Worm (Caenorhabditis elegans) whole organism, mixed stage, embryonic: ENCODE measurements around the gene byn-1.
A peak's percentile ranks its signal among the peaks of the same experiment; 100 is the strongest.

Experiments used
- M03D4.4 ChIP-seq: sonication (generic microtip); optimal IDR thresholded peaks from 2 replicates; lab custom pipeline; 2017; ENCODE audit warnings: mild to moderate bottlenecking, missing genetic modification characterization, missing compliant biosample characterization
- bed-3 ChIP-seq: fragments of 200-800 bp; sonication (Bioruptor generic); optimal IDR thresholded peaks from 3 replicates; lab custom pipeline; 2018; ENCODE audit warnings: mild to moderate bottlenecking, missing genetic modification characterization, moderate library complexity, missing compliant biosample characterization
- blmp-1 ChIP-seq: fragments of 150-350 bp; optimal IDR thresholded peaks from 2 replicates; lab custom pipeline; 2014; ENCODE audit warnings: missing biosample characterization, missing genetic modification characterization
- ceh-39 ChIP-seq: fragments of 150-350 bp; optimal IDR thresholded peaks from 2 replicates; lab custom pipeline; 2014; ENCODE audit warnings: missing biosample characterization, missing genetic modification characterization
- ceh-43 ChIP-seq: fragments of 200-800 bp; sonication (Bioruptor generic); optimal IDR thresholded peaks from 2 replicates; lab custom pipeline; 2018; ENCODE audit warnings: mild to moderate bottlenecking, missing genetic modification characterization, moderate library complexity, missing compliant biosample characterization
- ceh-83 ChIP-seq: fragments of 200-800 bp; sonication (Bioruptor generic); optimal IDR thresholded peaks from 2 replicates; lab custom pipeline; 2018; ENCODE audit warnings: mild to moderate bottlenecking, missing genetic modification characterization, missing compliant biosample characterization
- ces-1 ChIP-seq: fragments of 150-350 bp; optimal IDR thresholded peaks from 2 replicates; lab custom pipeline; 2014; ENCODE audit warnings: missing biosample characterization, missing genetic modification reagents, missing genetic modification characterization
- cnd-1 ChIP-seq: fragments of 200-800 bp; sonication (Bioruptor generic); optimal IDR thresholded peaks from 2 replicates; lab custom pipeline; 2018; ENCODE audit warnings: mild to moderate bottlenecking, missing genetic modification characterization, missing compliant biosample characterization
- drap-1 ChIP-seq: fragments of 200-800 bp; sonication (Bioruptor generic); optimal IDR thresholded peaks from 3 replicates; lab custom pipeline; 2018; ENCODE audit warnings: mild to moderate bottlenecking, missing genetic modification characterization, missing compliant biosample characterization
- elt-3 ChIP-seq: fragments of 150-350 bp; optimal IDR thresholded peaks from 2 replicates; lab custom pipeline; 2014; ENCODE audit warnings: missing biosample characterization, missing genetic modification characterization
- ham-2 ChIP-seq: fragments of 200-800 bp; sonication (Bioruptor generic); optimal IDR thresholded peaks from 2 replicates; lab custom pipeline; 2018; ENCODE audit warnings: mild to moderate bottlenecking, missing genetic modification characterization, missing compliant biosample characterization
- hlh-1 ChIP-seq: fragments of 150-350 bp; optimal IDR thresholded peaks from 2 replicates; lab custom pipeline; 2014; ENCODE audit warnings: missing biosample characterization, missing genetic modification reagents, missing genetic modification characterization
- lin-13 ChIP-seq: fragments of 150-350 bp; optimal IDR thresholded peaks from 2 replicates; lab custom pipeline; 2014; ENCODE audit warnings: missing biosample characterization, missing genetic modification characterization
- lsy-2 ChIP-seq: fragments of 150-350 bp; optimal IDR thresholded peaks from 2 replicates; lab custom pipeline; 2014; ENCODE audit warnings: missing biosample characterization, missing genetic modification characterization
- nhr-12 ChIP-seq: fragments of 150-350 bp; optimal IDR thresholded peaks from 2 replicates; lab custom pipeline; 2014; ENCODE audit warnings: missing biosample characterization, missing genetic modification characterization
- nhr-2 ChIP-seq: fragments of 150-350 bp; optimal IDR thresholded peaks from 2 replicates; lab custom pipeline; 2014; ENCODE audit warnings: missing biosample characterization, missing genetic modification characterization
- nhr-237 ChIP-seq: fragments of 150-350 bp; optimal IDR thresholded peaks from 2 replicates; lab custom pipeline; 2014; ENCODE audit warnings: missing biosample characterization, missing genetic modification characterization
- pha-4 ChIP-seq: fragments of 150-350 bp; optimal IDR thresholded peaks from 2 replicates; lab custom pipeline; 2018; ENCODE audit warnings: missing biosample characterization, missing genetic modification reagents, missing genetic modification characterization
- sem-2 ChIP-seq: fragments of 200-800 bp; sonication (Bioruptor generic); optimal IDR thresholded peaks from 2 replicates; lab custom pipeline; 2018; ENCODE audit warnings: mild to moderate bottlenecking, missing genetic modification characterization, missing compliant biosample characterization
- snpc-4 ChIP-seq: fragments of 150-350 bp; optimal IDR thresholded peaks from 2 replicates; lab custom pipeline; 2014; ENCODE audit warnings: missing biosample characterization, missing genetic modification characterization
- sptf-1 ChIP-seq: sonication (generic microtip); optimal IDR thresholded peaks from 2 replicates; lab custom pipeline; 2017; ENCODE audit warnings: mild to moderate bottlenecking, missing genetic modification characterization, moderate library complexity, missing compliant biosample characterization
- tbx-8 ChIP-seq: fragments of 200-800 bp; sonication (Bioruptor generic); optimal IDR thresholded peaks from 2 replicates; lab custom pipeline; 2018; ENCODE audit warnings: mild to moderate bottlenecking, missing genetic modification characterization, moderate library complexity, missing compliant biosample characterization
- unc-120 ChIP-seq: sonication (generic microtip); optimal IDR thresholded peaks from 2 replicates; lab custom pipeline; 2017; ENCODE audit warnings: missing genetic modification characterization, missing compliant biosample characterization; ENCODE audit not compliant: poor library complexity, severe bottlenecking
- unc-39 ChIP-seq: fragments of 150-350 bp; optimal IDR thresholded peaks from 2 replicates; lab custom pipeline; 2014; ENCODE audit warnings: missing biosample characterization, missing genetic modification characterization
- unc-62 ChIP-seq: fragments of 150-350 bp; optimal IDR thresholded peaks from 2 replicates; lab custom pipeline; 2014; ENCODE audit warnings: missing biosample characterization, missing genetic modification reagents, missing genetic modification characterization
- zip-8 ChIP-seq: fragments of 150-350 bp; optimal IDR thresholded peaks from 2 replicates; lab custom pipeline; 2014; ENCODE audit warnings: missing biosample characterization, missing genetic modification characterization
- ztf-11 ChIP-seq: fragments of 150-350 bp; optimal IDR thresholded peaks from 2 replicates; lab custom pipeline; 2014; ENCODE audit warnings: missing biosample characterization, missing genetic modification characterization

Gene byn-1

ce11 chrIII:6961937-6962504 lies 30.2 kb downstream of the byn-1 start, which contains the start of the genes rpn-6.1 and F57B9.1:
Gene rpn-6.1, minus strand, starts transcription at chrIII:6962001.
Gene F57B9.1, plus strand, starts transcription at chrIII:6962090.
- TF ChIP-seq drap-1 (no peak), cnd-1 (tag; lab: Kevin White, UChicago) (no peak), unc-120 (tag; lab: Kevin White, UChicago) (no peak), blmp-1 (tag; lab: Kevin White, UChicago) (no peak), zip-8 (tag; lab: Kevin White, UChicago) (no peak), ham-2 (GFP tag; lab: Kevin White, UChicago) (no peak), lsy-2 (tag; lab: Kevin White, UChicago) (peak; percentile 12), pha-4 (tag; lab: Kevin White, UChicago) (no peak), sptf-1 (tag; lab: Kevin White, UChicago) (no peak), unc-62 (GFP tag; lab: Kevin White, UChicago) (peak; percentile 7), ceh-43 (no peak), elt-3 (peak; percentile 44), nhr-12 (no peak), nhr-2 (tag; lab: Kevin White, UChicago) (no peak)

ce11 chrIII:6968080-6968639 lies 36.4 kb downstream of the byn-1 start, which contains the start of gene panl-2:
Gene panl-2, minus strand, starts transcription at chrIII:6968130.
- TF ChIP-seq lsy-2 (tag; lab: Kevin White, UChicago) = peak; percentile 65
- peak; percentile 34 for TF ChIP-seq ces-1 (GFP tag; lab: Kevin White, UChicago)
- TF ChIP-seq M03D4.4 = no peak
- TF ChIP-seq nhr-237 = peak; percentile 32
- TF ChIP-seq, all 35 proteins: peak for 3

- TF ChIP-seq zip-8 (tag; lab: Kevin White, UChicago) = no peak
- TF ChIP-seq ham-2 (GFP tag; lab: Kevin White, UChicago) = no peak
- no peak for TF ChIP-seq sptf-1 (tag; lab: Kevin White, UChicago)
- TF ChIP-seq, all 35 proteins: peak for 0
Observed at ce11 chrIII:6968655-6969054, 36.9 kb downstream of the byn-1 start.

- TF ChIP-seq blmp-1 (tag; lab: Kevin White, UChicago) = no peak
- no peak for TF ChIP-seq sem-2 (GFP tag; lab: Kevin White, UChicago)
- no peak for TF ChIP-seq sptf-1 (tag; lab: Kevin White, UChicago)
- TF ChIP-seq nhr-2 (tag; lab: Kevin White, UChicago) = no peak
- TF ChIP-seq ztf-11 (tag; lab: Kevin White, UChicago) = no peak
- TF ChIP-seq nhr-237 = no peak
- no peak for TF ChIP-seq lin-13 (tag; lab: Kevin White, UChicago)
- TF ChIP-seq tbx-8 (GFP tag; lab: Kevin White, UChicago) = no peak
- TF ChIP-seq ham-2 (GFP tag; lab: Kevin White, UChicago) = no peak
- TF ChIP-seq M03D4.4 = no peak
- TF ChIP-seq ceh-83 (GFP tag; lab: Kevin White, UChicago) = no peak
- no peak for TF ChIP-seq ceh-39 (tag; lab: Kevin White, UChicago)
- TF ChIP-seq unc-39 = no peak
- TF ChIP-seq snpc-4 (tag; lab: Kevin White, UChicago) = no peak
- TF ChIP-seq cnd-1 (tag; lab: Kevin White, UChicago) = no peak
- no peak for TF ChIP-seq pha-4 (tag; lab: Kevin White, UChicago)
- no peak for TF ChIP-seq bed-3 (GFP tag; lab: Kevin White, UChicago)
- no peak for TF ChIP-seq lsy-2 (tag; lab: Kevin White, UChicago)
- no peak for TF ChIP-seq elt-3
Observed at ce11 chrIII:6969090-6969489, 37.3 kb downstream of the byn-1 start, which contains the start of gene F31E3.12. Gene F31E3.12, plus strand, starts transcription at chrIII:6969390.

- no peak for TF ChIP-seq ces-1 (GFP tag; lab: Kevin White, UChicago)
- TF ChIP-seq zip-8 (tag; lab: Kevin White, UChicago) = no peak
- no peak for TF ChIP-seq hlh-1 (tag; lab: Kevin White, UChicago)
- TF ChIP-seq M03D4.4 = no peak
- no peak for TF ChIP-seq ceh-39 (tag; lab: Kevin White, UChicago)
- TF ChIP-seq snpc-4 (tag; lab: Kevin White, UChicago) = no peak
- TF ChIP-seq unc-62 (GFP tag; lab: Kevin White, UChicago) = no peak
- no peak for TF ChIP-seq ztf-11 (tag; lab: Kevin White, UChicago)
- TF ChIP-seq sptf-1 (tag; lab: Kevin White, UChicago) = no peak
- no peak for TF ChIP-seq bed-3 (GFP tag; lab: Kevin White, UChicago)
Observed at ce11 chrIII:6969781-6970342, 38.1 kb downstream of the byn-1 start.
